Worm (Caenorhabditis elegans) whole organism, late embryonic: ENCODE measurements around the gene E01G4.3.

Source experiments
- madf-2 ChIP-seq: sonication (generic microtip); optimal IDR thresholded peaks from 2 replicates; lab custom pipeline; 2017; ENCODE audit warnings: missing genetic modification characterization, missing compliant biosample characterization
- pag-3 ChIP-seq: sonication (generic microtip); optimal IDR thresholded peaks from 2 replicates; lab custom pipeline; 2016; ENCODE audit warnings: missing compliant biosample characterization, missing genetic modification characterization, borderline replicate concordance

DNA sequence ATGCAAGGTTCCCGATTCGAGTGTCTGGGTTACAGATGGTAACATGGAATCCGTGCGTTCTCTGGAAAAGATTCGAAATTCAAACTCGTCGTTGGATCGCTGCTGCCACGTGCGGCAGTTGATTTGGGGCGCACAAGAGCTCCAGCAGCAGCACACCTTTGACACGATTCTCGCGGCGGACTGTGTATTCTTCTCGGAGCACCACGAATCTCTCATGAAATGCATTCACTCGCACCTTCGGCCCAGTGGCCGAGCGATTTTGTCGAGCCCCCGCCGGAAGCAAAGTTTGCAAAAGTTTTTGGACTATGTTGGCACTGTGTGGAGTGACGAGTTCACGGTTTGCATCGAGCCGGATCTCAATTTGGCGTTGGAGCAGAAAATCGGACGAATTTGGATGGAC lies 52.9 kb downstream of the E01G4.3 start:
- TF ChIP-seq madf-2 (tag; lab: Kevin White, UChicago), result no peak
- TF ChIP-seq pag-3 (tag; lab: Kevin White, UChicago), result no peak
